Fruit fly (Drosophila melanogaster) Kc167 (cell line): ENCODE measurements around the gene CG42390.

Experiments used
- Myc ChIP-seq: fragments of >200 bp; optimal IDR thresholded peaks from 2 replicates; lab custom pipeline; 2017; ENCODE audit warnings: missing external identifiers
- Sin3A ChIP-seq: fragments of >200 bp; optimal IDR thresholded peaks from 2 replicates; lab custom pipeline; 2018; ENCODE audit warnings: missing external identifiers
- h ChIP-seq: fragments of >200 bp; optimal IDR thresholded peaks from 3 replicates; lab custom pipeline; 2018; ENCODE audit warnings: missing external identifiers
- insv ChIP-seq: fragments of >200 bp; optimal IDR thresholded peaks from 3 replicates; lab custom pipeline; 2018; ENCODE audit warnings: missing external identifiers
- psq ChIP-seq: fragments of >200 bp; optimal IDR thresholded peaks from 2 replicates; lab custom pipeline; 2017; ENCODE audit warnings: missing external identifiers
- ttk ChIP-seq: sonication (Bioruptor generic); optimal IDR thresholded peaks from 2 replicates; lab custom pipeline; 2017; ENCODE audit warnings: missing external identifiers

Gene CG42390

DNA sequence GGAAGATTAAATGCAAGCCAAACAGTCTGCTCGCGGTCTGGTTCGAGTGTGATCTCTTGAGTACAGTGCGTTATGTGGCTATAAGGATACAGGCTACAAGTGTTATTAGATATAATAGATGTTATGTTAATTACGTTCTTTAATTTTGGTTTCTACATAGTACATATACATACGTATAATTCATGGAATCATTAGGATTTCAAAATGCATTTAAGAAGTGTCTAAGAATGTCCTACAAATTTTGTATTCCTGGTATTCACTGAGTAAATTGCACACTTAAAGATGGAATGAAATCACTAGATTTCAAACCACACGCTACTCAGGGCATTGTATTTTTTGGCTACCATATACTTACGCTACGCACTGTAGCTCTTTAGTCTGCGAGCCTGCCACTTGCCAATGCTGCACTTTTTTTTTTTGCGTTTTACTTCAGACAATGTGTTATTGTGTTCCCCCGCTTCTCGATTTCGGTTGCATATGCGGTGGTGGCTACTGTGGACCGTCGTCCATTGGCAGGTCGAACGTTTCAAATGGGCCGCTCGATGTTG lies 43.5 kb downstream of the CG42390 start:
- TF ChIP-seq ttk (lab: Kevin White, UChicago) (no peak), h (no peak), psq (lab: Kevin White, UChicago) (no peak), insv (lab: Kevin White, UChicago) (no peak), Myc (lab: Kevin White, UChicago) (no peak), Sin3A (lab: Kevin White, UChicago) (no peak)

DNA sequence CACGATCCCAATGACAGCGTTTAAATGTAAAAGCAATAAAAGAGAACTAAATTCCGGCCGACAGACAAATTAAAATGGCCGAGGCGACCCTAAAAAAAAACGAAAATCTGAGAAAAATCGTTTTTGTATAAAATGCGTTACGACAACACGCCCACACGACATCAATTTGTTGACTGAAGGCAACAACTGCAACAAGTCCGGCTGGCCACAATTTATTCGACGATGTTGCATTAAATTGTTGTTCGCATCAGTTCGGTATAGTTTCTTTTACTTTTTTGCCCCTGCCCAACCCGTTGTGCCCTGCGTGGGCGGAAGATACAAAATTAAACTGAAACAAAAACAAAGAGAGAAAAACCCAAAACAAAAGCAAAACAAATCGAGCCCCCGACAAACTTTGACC lies 51.7 kb downstream of the CG42390 start:
- TF ChIP-seq insv (lab: Kevin White, UChicago) (no peak), ttk (lab: Kevin White, UChicago) (no peak), psq (lab: Kevin White, UChicago) (no peak), Myc (lab: Kevin White, UChicago) (no peak), h (no peak), Sin3A (lab: Kevin White, UChicago) (no peak)

DNA sequence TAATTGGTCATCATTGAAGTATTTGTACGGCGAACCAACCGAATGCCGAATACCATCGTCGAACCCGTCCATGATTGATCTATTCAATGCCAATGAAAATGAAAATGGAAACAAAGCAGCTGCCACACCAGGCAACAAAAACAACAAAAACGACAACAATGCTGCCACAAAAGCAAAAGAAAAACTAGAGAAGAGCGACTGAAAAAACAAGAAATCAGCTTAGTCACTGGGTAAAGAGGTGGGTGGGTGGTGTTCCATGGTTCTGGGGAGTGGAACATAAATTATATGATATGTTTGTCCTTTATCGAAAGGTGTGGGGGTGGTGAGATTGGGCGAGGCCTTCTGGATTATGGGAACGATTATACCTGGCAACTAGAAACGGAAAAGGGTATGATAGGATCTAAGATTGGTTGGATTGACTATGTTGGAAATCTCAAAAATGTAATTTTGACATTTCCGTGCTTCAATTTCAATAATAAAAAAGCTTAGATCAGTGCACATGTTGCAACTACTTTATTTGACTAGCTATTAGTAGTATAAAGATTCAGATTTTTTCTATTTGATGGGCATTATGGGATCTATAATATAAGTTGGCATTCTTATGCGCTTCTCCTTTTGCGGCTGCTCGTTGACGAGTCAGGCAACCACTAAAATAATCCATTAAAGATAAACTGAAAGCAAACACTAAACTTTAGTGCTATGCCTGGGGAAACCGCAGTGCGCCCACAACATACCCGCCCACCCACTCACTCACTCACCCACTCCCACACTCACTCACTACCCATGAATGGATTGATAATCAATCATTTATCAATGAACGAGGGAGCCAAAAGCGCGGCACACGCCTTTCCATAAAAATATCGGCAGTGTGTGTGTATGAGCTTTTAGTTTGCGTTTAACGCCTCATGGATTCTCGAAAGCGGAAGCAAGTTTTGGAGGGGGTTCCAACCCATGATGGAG lies 52.9 kb downstream of the CG42390 start:
- TF ChIP-seq h, result no peak
- TF ChIP-seq ttk (lab: Kevin White, UChicago), result no peak
- TF ChIP-seq psq (lab: Kevin White, UChicago), result no peak
- no peak for TF ChIP-seq Sin3A (lab: Kevin White, UChicago)
- TF ChIP-seq Myc (lab: Kevin White, UChicago), result no peak
- TF ChIP-seq insv (lab: Kevin White, UChicago), result no peak

DNA sequence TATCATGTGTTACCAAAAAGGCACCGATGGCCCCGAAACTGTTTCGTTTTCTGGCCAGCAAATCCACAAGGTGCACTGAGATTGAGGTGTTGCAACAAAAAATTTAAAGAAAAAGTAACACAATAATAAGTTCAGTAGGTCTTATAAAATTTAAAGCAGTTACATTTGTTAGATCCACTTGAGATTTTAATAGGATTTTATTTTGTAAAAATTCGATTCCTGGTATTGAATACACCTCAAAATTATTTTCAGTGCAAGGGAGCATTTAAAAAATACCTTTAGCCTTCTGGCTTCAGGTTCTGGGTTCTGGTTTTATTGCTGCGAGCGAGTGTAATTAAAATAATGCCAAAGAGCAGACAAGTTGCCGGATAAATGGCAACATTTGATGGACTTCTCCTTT lies 55.9 kb downstream of the CG42390 start:
- no peak for TF ChIP-seq Sin3A (lab: Kevin White, UChicago)
- TF ChIP-seq Myc (lab: Kevin White, UChicago), result no peak
- no peak for TF ChIP-seq insv (lab: Kevin White, UChicago)
- TF ChIP-seq h, result no peak
- TF ChIP-seq psq (lab: Kevin White, UChicago), result no peak
- TF ChIP-seq ttk (lab: Kevin White, UChicago), result no peak

DNA sequence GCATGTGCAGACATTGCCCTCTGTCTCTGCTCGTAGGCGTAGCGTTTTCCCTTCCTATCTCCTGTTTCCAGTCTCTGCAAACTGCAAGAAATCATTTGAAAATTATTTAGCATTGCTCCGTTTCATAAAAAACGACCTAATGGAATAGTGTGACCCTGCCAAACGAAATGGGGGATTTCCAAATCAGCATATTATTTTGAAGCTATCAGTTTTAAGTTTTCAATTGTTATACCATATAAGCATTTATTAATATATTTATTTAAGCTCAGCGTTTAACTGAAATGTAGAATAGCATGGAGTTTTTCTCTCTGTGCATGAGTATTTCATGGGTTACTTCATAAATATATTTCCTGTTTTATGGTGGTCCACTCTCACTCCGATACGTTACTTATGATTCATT lies 62.4 kb downstream of the CG42390 start:
- no peak for TF ChIP-seq insv (lab: Kevin White, UChicago)
- TF ChIP-seq h, result no peak
- TF ChIP-seq psq (lab: Kevin White, UChicago), result no peak
- no peak for TF ChIP-seq ttk (lab: Kevin White, UChicago)
- TF ChIP-seq Sin3A (lab: Kevin White, UChicago), result no peak
- TF ChIP-seq Myc (lab: Kevin White, UChicago), result no peak

DNA sequence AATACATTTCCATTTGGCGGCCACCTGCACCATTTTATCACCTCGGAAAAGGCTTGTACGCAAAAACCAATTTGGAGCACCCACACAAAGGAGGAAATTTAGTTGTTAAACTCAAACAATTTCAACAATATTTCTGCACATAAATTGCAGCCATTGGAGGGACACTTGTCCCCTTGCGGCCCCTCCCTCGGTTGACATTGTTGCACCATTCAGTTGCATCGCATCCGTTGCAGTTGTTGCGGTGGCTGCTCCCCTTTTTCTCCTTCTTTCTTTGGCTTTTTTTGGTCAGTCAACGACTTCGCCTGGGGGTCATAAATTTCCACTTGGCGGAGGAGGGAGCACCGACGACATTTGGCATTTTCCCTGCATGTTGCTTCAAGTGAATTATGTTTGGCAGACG lies 63.1 kb downstream of the CG42390 start:
- TF ChIP-seq insv (lab: Kevin White, UChicago) (no peak), Myc (lab: Kevin White, UChicago) (no peak), psq (lab: Kevin White, UChicago) (no peak), ttk (lab: Kevin White, UChicago) (no peak), h (no peak), Sin3A (lab: Kevin White, UChicago) (no peak)
